Worm (Caenorhabditis elegans) whole organism, late embryonic: ENCODE data around the gene C03G6.21.
"Not testable (repeated sequence)": the region's sequence is repeated elsewhere in the genome, so short reads cannot be mapped to it uniquely, and the experiment has no call there.

Experiments used
- C08G9.2 ChIP-seq: sonication (generic microtip); optimal IDR thresholded peaks from 2 replicates; lab custom pipeline; 2016; ENCODE audit warnings: mild to moderate bottlenecking, missing genetic modification characterization, moderate library complexity, missing compliant biosample characterization
- F13H6.1 ChIP-seq: sonication (generic microtip); optimal IDR thresholded peaks from 2 replicates; lab custom pipeline; 2016; ENCODE audit warnings: missing genetic modification characterization, missing compliant biosample characterization
- T23F11.4 ChIP-seq: fragments of 200-800 bp; sonication (Bioruptor generic); optimal IDR thresholded peaks from 2 replicates; lab custom pipeline; 2018; ENCODE audit warnings: mild to moderate bottlenecking, missing genetic modification characterization, missing compliant biosample characterization
- Y22D7AL.16 ChIP-seq: sonication (generic microtip); optimal IDR thresholded peaks from 2 replicates; lab custom pipeline; 2016; ENCODE audit warnings: missing genetic modification characterization, missing compliant biosample characterization
- ahr-1 ChIP-seq: sonication (generic microtip); optimal IDR thresholded peaks from 2 replicates; lab custom pipeline; 2016; ENCODE audit warnings: missing genetic modification characterization, missing compliant biosample characterization
- ceh-14 ChIP-seq: sonication (generic microtip); optimal IDR thresholded peaks from 2 replicates; lab custom pipeline; 2016; ENCODE audit warnings: missing genotype, missing genetic modification characterization, missing compliant biosample characterization
- ceh-18 ChIP-seq: sonication (generic microtip); optimal IDR thresholded peaks from 2 replicates; lab custom pipeline; 2016; ENCODE audit warnings: missing genetic modification characterization, missing compliant biosample characterization
- ceh-24 ChIP-seq: sonication (generic microtip); optimal IDR thresholded peaks from 2 replicates; lab custom pipeline; 2016; ENCODE audit warnings: mild to moderate bottlenecking, missing genetic modification characterization, missing compliant biosample characterization
- ceh-30 ChIP-seq: fragments of 150-350 bp; optimal IDR thresholded peaks from 2 replicates; lab custom pipeline; 2014; ENCODE audit warnings: missing biosample characterization, missing genetic modification characterization
- ceh-31 ChIP-seq: sonication (generic microtip); optimal IDR thresholded peaks from 2 replicates; lab custom pipeline; 2016; ENCODE audit warnings: missing genetic modification characterization, missing compliant biosample characterization
- ceh-34 ChIP-seq: sonication (generic microtip); optimal IDR thresholded peaks from 2 replicates; lab custom pipeline; 2016; ENCODE audit warnings: mild to moderate bottlenecking, missing genetic modification characterization, missing compliant biosample characterization
- ceh-45 ChIP-seq: fragments of 200-800 bp; sonication (Bioruptor generic); IDR thresholded peaks from 2 replicates; pipeline ENCODE4 v1.3.6; 2022; ENCODE audit warnings: missing genetic modification reagents, missing genetic modification characterization, missing compliant biosample characterization
- ceh-48 ChIP-seq: sonication (generic microtip); optimal IDR thresholded peaks from 2 replicates; lab custom pipeline; 2016; ENCODE audit warnings: missing genetic modification characterization, inconsistent platforms, missing compliant biosample characterization
- ceh-6 ChIP-seq: fragments of 200-800 bp; sonication (Bioruptor generic); optimal IDR thresholded peaks from 2 replicates; lab custom pipeline; 2018; ENCODE audit warnings: mild to moderate bottlenecking, missing genetic modification characterization, missing compliant biosample characterization
- ceh-9 ChIP-seq: sonication (generic microtip); optimal IDR thresholded peaks from 2 replicates; lab custom pipeline; 2016; ENCODE audit warnings: mild to moderate bottlenecking, missing genetic modification characterization, inconsistent platforms, missing compliant biosample characterization
- dmd-4 ChIP-seq: sonication (generic microtip); optimal IDR thresholded peaks from 2 replicates; lab custom pipeline; 2016; ENCODE audit warnings: borderline replicate concordance, missing genetic modification characterization, missing compliant biosample characterization
- elt-2 ChIP-seq: sonication (generic microtip); optimal IDR thresholded peaks from 2 replicates; lab custom pipeline; 2016; ENCODE audit warnings: missing genetic modification reagents, missing genetic modification characterization, missing compliant biosample characterization
- elt-4 ChIP-seq: sonication (generic microtip); optimal IDR thresholded peaks from 2 replicates; lab custom pipeline; 2016; ENCODE audit warnings: missing genetic modification characterization, missing compliant biosample characterization
- eyg-1 ChIP-seq: sonication (generic microtip); optimal IDR thresholded peaks from 2 replicates; lab custom pipeline; 2016; ENCODE audit warnings: missing genotype, missing genetic modification characterization, missing compliant biosample characterization
- fax-1 ChIP-seq: sonication (generic microtip); optimal IDR thresholded peaks from 2 replicates; lab custom pipeline; 2016; ENCODE audit warnings: missing genotype, missing genetic modification characterization, missing compliant biosample characterization
- gmeb-2 ChIP-seq: sonication (generic microtip); optimal IDR thresholded peaks from 2 replicates; lab custom pipeline; 2016; ENCODE audit warnings: missing genetic modification characterization, inconsistent platforms, missing compliant biosample characterization
- hlh-15 ChIP-seq: sonication (generic microtip); optimal IDR thresholded peaks from 2 replicates; lab custom pipeline; 2016; ENCODE audit warnings: missing genetic modification characterization, missing compliant biosample characterization
- madf-2 ChIP-seq: sonication (generic microtip); optimal IDR thresholded peaks from 2 replicates; lab custom pipeline; 2017; ENCODE audit warnings: missing genetic modification characterization, missing compliant biosample characterization
- mec-3 ChIP-seq: sonication (generic microtip); optimal IDR thresholded peaks from 2 replicates; lab custom pipeline; 2016; ENCODE audit warnings: borderline replicate concordance, missing genetic modification characterization, missing compliant biosample characterization
- nhr-232 ChIP-seq: sonication (generic microtip); optimal IDR thresholded peaks from 2 replicates; lab custom pipeline; 2016; ENCODE audit warnings: missing genetic modification characterization, missing compliant biosample characterization
- npax-4 ChIP-seq: sonication (generic microtip); optimal IDR thresholded peaks from 2 replicates; lab custom pipeline; 2016; ENCODE audit warnings: missing genetic modification characterization, missing compliant biosample characterization
- pag-3 ChIP-seq: sonication (generic microtip); optimal IDR thresholded peaks from 2 replicates; lab custom pipeline; 2016; ENCODE audit warnings: missing compliant biosample characterization, missing genetic modification characterization, borderline replicate concordance
- pax-1 ChIP-seq: fragments of 150-350 bp; optimal IDR thresholded peaks from 2 replicates; lab custom pipeline; 2014; ENCODE audit warnings: missing biosample characterization, missing genetic modification characterization
- pqm-1 ChIP-seq: sonication (generic microtip); optimal IDR thresholded peaks from 2 replicates; lab custom pipeline; 2016; ENCODE audit warnings: missing genetic modification characterization, missing compliant biosample characterization
- ref-2 ChIP-seq: sonication (generic microtip); optimal IDR thresholded peaks from 2 replicates; lab custom pipeline; 2016; ENCODE audit warnings: missing genetic modification characterization, missing compliant biosample characterization
- sdc-2 ChIP-seq: sonication (generic microtip); optimal IDR thresholded peaks from 2 replicates; lab custom pipeline; 2016; ENCODE audit warnings: missing genotype, missing genetic modification characterization, missing compliant biosample characterization
- sox-2 ChIP-seq: fragments of 200-800 bp; sonication (Bioruptor generic); IDR thresholded peaks from 2 replicates; pipeline ENCODE4 v1.3.6; 2022; ENCODE audit warnings: missing genetic modification reagents, missing genetic modification characterization, missing compliant biosample characterization
- syd-9 ChIP-seq: sonication (generic microtip); optimal IDR thresholded peaks from 2 replicates; lab custom pipeline; 2016; ENCODE audit warnings: mild to moderate bottlenecking, missing genetic modification characterization, moderate library complexity, missing compliant biosample characterization
- unc-55 ChIP-seq: sonication (generic microtip); optimal IDR thresholded peaks from 2 replicates; lab custom pipeline; 2017; ENCODE audit warnings: missing biosample characterization, missing genetic modification reagents, missing genetic modification characterization

C03G6.21 gene

ce11 chrV:7345494-7345893 is 11.1 kb downstream of the C03G6.21 start, which contains the start of gene nhr-147:
nhr-147 (plus strand) TSS chrV:7345794.
- TF ChIP-seq sox-2 (GFP tag; lab: Robert Waterston, UW); elt-2; C08G9.2 (tag; lab: Kevin White, UChicago): not testable (repeated sequence)

ce11 chrV:7343522-7343921 is 13.1 kb downstream of the C03G6.21 start, which contains the start of gene srh-244:
srh-244 (plus strand) TSS chrV:7343822.
- TF ChIP-seq npax-4 (no peak), T23F11.4 (no peak), syd-9 (tag; lab: Kevin White, UChicago) (no peak), pax-1 (tag; lab: Kevin White, UChicago) (no peak), sdc-2 (tag; lab: Kevin White, UChicago) (no peak), pqm-1 (tag; lab: Kevin White, UChicago) (no peak), nhr-232 (tag; lab: Kevin White, UChicago) (no peak), F13H6.1 (no peak), Y22D7AL.16 (tag; lab: Kevin White, UChicago) (no peak), sox-2 (GFP tag; lab: Robert Waterston, UW) (no peak), ceh-18 (tag; lab: Kevin White, UChicago) (no peak), ceh-31 (tag; lab: Kevin White, UChicago) (no peak), dmd-4 (tag; lab: Kevin White, UChicago) (no peak)

DNA sequence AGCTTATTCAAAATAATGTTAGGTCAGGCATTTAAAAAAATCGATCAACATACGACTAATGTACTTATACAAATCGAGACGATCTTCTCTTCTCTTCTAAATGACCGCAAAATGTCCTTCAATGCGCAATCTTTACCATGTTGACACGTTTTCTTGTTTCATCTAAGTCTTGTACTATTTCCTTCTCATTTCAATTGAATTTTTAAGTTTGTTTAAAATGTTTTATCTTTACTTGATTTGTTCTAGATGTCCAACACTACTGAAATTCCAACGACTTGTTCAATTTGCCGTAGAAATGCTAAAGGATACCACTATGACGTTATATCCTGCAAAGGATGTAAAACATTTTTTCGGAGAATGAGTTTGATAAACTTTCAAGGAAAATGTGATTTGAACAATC is 14.6 kb downstream of the C03G6.21 start, which contains the start of the genes nhr-263 and nhr-148:
Gene nhr-263 (minus strand): TSS at position 101 of the 400 bp plus-strand sequence.
Gene nhr-148 (plus strand): TSS at position 215 of the 400 bp plus-strand sequence.
- TF ChIP-seq ceh-45 (no peak), ref-2 (tag; lab: Kevin White, UChicago) (no peak), eyg-1 (tag; lab: Kevin White, UChicago) (no peak), ahr-1 (tag; lab: Kevin White, UChicago) (no peak), ceh-9 (tag; lab: Kevin White, UChicago) (no peak), elt-4 (no peak), gmeb-2 (tag; lab: Kevin White, UChicago) (no peak), ceh-48 (tag; lab: Kevin White, UChicago) (no peak), npax-4 (no peak), ceh-30 (tag; lab: Kevin White, UChicago) (no peak), nhr-232 (tag; lab: Kevin White, UChicago) (no peak)
- TF ChIP-seq, all 69 proteins: peak for 0

DNA sequence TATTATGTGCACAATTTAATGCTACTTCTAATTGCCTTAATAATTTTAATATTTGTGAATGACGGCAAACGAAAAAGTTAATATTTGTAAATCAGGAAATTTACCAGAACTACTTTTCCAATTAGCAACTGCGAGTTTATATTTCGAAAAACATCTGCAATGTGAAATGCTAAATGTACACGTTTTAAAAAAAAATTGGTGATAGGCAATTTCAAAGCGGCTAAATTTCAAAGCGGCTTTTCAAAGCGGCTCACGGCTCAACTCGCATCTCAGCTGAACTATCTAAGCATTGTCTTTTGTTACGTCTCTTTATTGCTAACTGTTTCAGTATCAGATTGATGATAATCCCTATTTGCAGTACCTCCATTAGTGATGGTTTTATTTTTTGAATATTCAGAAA is 16.8 kb downstream of the C03G6.21 start, which contains the start of gene srh-187:
Gene srh-187 (minus strand): TSS at position 101 of the 400 bp plus-strand sequence.
- TF ChIP-seq pag-3 (tag; lab: Kevin White, UChicago) (no peak), fax-1 (tag; lab: Kevin White, UChicago) (no peak), ceh-6 (GFP tag; lab: Kevin White, UChicago) (no peak), hlh-15 (tag; lab: Kevin White, UChicago) (no peak), ceh-18 (tag; lab: Kevin White, UChicago) (no peak), Y22D7AL.16 (tag; lab: Kevin White, UChicago) (no peak), ceh-48 (tag; lab: Kevin White, UChicago) (no peak), ceh-24 (tag; lab: Kevin White, UChicago) (no peak), ceh-14 (tag; lab: Kevin White, UChicago) (no peak), madf-2 (tag; lab: Kevin White, UChicago) (no peak), mec-3 (tag; lab: Kevin White, UChicago) (no peak), ceh-30 (tag; lab: Kevin White, UChicago) (no peak), ceh-9 (tag; lab: Kevin White, UChicago) (no peak), unc-55 (no peak), npax-4 (no peak), ref-2 (tag; lab: Kevin White, UChicago) (no peak), ceh-34 (tag; lab: Kevin White, UChicago) (no peak)
